Worm (Caenorhabditis elegans): Measurements from ENCODE around the gene kcnl-1.
A peak's percentile ranks its signal among the peaks of the same experiment; 100 is the strongest.

The kcnl-1 gene

DNA sequence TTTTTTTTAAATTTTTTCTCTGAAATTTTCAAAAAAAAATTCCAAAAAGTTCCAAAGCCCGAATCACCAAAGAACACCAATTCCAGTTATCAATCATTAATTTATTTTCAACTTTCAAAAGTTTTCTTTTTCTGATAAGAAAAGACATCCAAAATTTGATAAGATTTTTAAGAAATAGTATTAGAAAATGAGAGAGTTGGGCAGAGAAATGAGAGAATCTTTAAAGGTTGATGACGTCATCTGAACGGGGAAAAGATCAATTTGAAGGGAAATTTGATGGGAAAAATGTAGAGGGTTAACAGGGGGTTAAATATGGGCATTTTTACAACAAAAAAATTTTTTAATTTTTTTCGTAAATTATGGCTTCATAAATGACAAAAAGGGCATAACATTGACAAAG lies 31.7 kb upstream of the kcnl-1 start:
- no peak for TF ChIP-seq unc-62 (GFP tag; optimal IDR thresholded peaks at IDR 0.05)
- TF ChIP-seq alr-1 (tag; optimal IDR thresholded peaks at IDR 0.05), result no peak
- TF ChIP-seq F13H6.1 (tag; optimal IDR thresholded peaks at IDR 0.05), result no peak
- no peak for TF ChIP-seq nhr-23 (tag; optimal IDR thresholded peaks at IDR 0.05)
- TF ChIP-seq sma-3 (GFP tag; optimal IDR thresholded peaks at IDR 0.05), result peak; percentile 40
- no peak for TF ChIP-seq nhr-21 (tag; optimal IDR thresholded peaks at IDR 0.05)
- peak; percentile 69 for TF ChIP-seq crh-2 (tag; optimal IDR thresholded peaks at IDR 0.05)
- no peak for TF ChIP-seq mab-5 (tag; optimal IDR thresholded peaks at IDR 0.05)
- TF ChIP-seq blmp-1 (tag; optimal IDR thresholded peaks at IDR 0.05; ENCODE audit: insufficient read depth), result peak; percentile 38
- peak; percentile 75 for TF ChIP-seq fos-1 (tag; optimal IDR thresholded peaks at IDR 0.05)
- TF ChIP-seq gmeb-1 (tag; optimal IDR thresholded peaks at IDR 0.05), result peak; percentile 53

DNA sequence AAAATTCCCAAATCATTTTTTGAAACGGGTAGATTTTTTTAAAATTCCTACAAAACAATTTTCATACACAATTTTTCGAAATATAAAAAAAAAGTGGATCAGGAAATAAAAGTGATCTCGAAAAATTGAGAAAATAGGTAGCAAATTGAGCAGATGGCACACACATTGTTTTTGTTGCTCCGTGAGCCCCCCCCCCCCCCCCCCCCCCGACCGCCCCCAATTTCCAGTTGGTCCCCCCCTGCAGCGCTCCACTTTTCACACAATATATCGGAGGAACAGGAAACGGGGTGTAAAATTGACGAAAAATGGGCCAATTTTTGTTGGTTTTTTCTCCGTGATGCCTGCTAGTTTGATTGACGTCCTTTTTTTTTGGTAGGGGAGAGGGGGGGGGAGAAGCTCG lies 24.3 kb upstream of the kcnl-1 start:
- TF ChIP-seq mdl-1 (tag; optimal IDR thresholded peaks at IDR 0.05), result no peak
- TF ChIP-seq dmd-4 (tag; optimal IDR thresholded peaks at IDR 0.05), result no peak
- TF ChIP-seq gmeb-1 (tag; optimal IDR thresholded peaks at IDR 0.05), result no peak
- no peak for TF ChIP-seq nhr-12 (tag; optimal IDR thresholded peaks at IDR 0.05)
- TF ChIP-seq mab-5 (tag; optimal IDR thresholded peaks at IDR 0.05), result no peak
- TF ChIP-seq zag-1 (tag; optimal IDR thresholded peaks at IDR 0.05), result no peak
- TF ChIP-seq nhr-10 (tag; optimal IDR thresholded peaks at IDR 0.05), result no peak
- TF ChIP-seq ama-1 (optimal IDR thresholded peaks at IDR 0.05), result no peak
- no peak for TF ChIP-seq lin-11 (tag; optimal IDR thresholded peaks at IDR 0.05)
- no peak for TF ChIP-seq nhr-6 (tag; optimal IDR thresholded peaks at IDR 0.05)
- TF ChIP-seq egl-27 (tag; optimal IDR thresholded peaks at IDR 0.05), result no peak
- TF ChIP-seq nhr-237 (tag; optimal IDR thresholded peaks at IDR 0.05), result no peak
- no peak for TF ChIP-seq blmp-1 (tag; optimal IDR thresholded peaks at IDR 0.05; ENCODE audit: insufficient read depth)
- TF ChIP-seq sem-4 (tag; optimal IDR thresholded peaks at IDR 0.05), result no peak
- no peak for TF ChIP-seq unc-39 (tag; optimal IDR thresholded peaks at IDR 0.05)
- TF ChIP-seq sma-9 (GFP tag; optimal IDR thresholded peaks at IDR 0.05), result no peak
- TF ChIP-seq sma-9 (tag; optimal IDR thresholded peaks at IDR 0.05), result no peak
- TF ChIP-seq C34F6.9 (tag; optimal IDR thresholded peaks at IDR 0.05), result no peak

DNA sequence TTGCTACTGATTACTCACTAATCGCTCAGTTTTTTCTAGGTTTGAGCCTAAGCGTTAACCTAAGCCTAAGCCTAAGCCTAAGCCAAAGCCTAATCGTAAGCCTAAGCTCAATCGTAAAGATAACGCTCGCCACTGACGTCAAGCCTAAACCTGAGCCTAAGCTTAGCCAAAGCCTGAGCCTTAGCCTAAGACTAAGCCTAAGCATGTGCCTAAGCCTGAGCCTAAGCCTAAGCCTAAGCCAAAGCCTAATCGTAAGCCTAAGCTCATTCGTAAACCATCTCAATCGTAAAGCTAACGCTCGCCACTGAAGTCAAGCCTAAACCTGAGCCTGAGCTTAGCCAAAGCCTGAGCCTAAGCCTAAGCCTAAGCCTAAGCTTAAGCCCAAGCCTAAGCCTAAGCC lies 21.7 kb upstream of the kcnl-1 start:
- TF ChIP-seq ztf-1 (GFP tag; conservative IDR thresholded peaks at IDR 0.05) (no peak), ztf-4 (tag; optimal IDR thresholded peaks at IDR 0.05) (no peak), mab-5 (tag; optimal IDR thresholded peaks at IDR 0.05) (no peak), F13H6.1 (tag; optimal IDR thresholded peaks at IDR 0.05) (no peak), ZK546.5 (tag; optimal IDR thresholded peaks at IDR 0.05) (no peak), nhr-129 (tag; optimal IDR thresholded peaks at IDR 0.05) (no peak)

DNA sequence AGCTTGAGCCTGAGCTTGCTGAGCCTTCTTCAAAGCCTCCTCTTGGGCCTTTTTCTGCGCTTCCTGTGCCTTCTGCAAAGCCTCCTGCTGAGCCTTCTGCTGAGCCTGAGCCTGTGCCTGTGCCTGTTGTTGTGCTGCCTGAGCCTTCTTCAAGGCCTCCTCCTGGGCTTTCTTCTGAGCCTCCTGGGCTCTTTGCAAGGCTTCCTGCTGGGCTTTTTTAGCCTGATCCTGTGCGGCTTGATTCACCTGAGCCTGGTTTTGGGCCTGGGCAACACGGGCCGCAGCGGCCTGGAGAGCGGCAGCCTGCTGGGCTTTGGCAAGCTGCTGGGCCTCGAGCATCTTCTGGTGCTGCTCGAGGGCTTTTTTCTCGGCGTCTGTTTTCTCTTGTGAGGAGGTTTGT lies 20.2 kb upstream of the kcnl-1 start:
- TF ChIP-seq gmeb-1 (tag; optimal IDR thresholded peaks at IDR 0.05), result no peak
- no peak for TF ChIP-seq ztf-11 (tag; optimal IDR thresholded peaks at IDR 0.05)
- no peak for TF ChIP-seq mdl-1 (tag; optimal IDR thresholded peaks at IDR 0.05)
- no peak for TF ChIP-seq zag-1 (tag; optimal IDR thresholded peaks at IDR 0.05)
- no peak for TF ChIP-seq dmd-4 (tag; optimal IDR thresholded peaks at IDR 0.05)
- TF ChIP-seq nhr-129 (tag; optimal IDR thresholded peaks at IDR 0.05), result no peak
- TF ChIP-seq nhr-237 (tag; optimal IDR thresholded peaks at IDR 0.05), result no peak
- TF ChIP-seq unc-55 (GFP tag; optimal IDR thresholded peaks at IDR 0.05), result no peak
- no peak for TF ChIP-seq nhr-11 (tag; optimal IDR thresholded peaks at IDR 0.05)
- no peak for TF ChIP-seq unc-39 (tag; optimal IDR thresholded peaks at IDR 0.05)
- no peak for TF ChIP-seq ceh-82 (tag; optimal IDR thresholded peaks at IDR 0.05)

DNA sequence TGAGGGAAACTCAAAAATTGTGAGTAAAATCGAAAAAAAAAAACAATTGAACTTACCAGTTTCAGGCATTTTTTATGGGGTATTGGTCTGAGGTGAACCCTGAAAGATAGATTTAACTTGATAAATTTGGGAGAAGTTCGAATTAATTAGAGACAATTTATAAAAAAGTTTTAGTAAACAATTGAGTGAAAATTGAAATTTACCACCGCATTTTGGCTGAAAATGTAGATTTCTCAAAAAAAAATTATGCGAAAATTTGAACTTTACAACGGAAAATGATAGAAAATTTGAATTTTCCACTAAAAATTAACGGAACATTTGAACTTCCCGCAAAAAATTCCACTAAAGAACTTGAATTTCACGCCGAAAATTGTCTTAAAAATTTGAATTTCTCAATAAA lies 19.1 kb upstream of the kcnl-1 start, which contains the start of gene Y43F8B.1:
Gene Y43F8B.1, minus strand, starts transcription at position 101 of the 400 bp plus-strand sequence.
- TF ChIP-seq ceh-16 (tag; optimal IDR thresholded peaks at IDR 0.05) (no peak), sma-9 (GFP tag; optimal IDR thresholded peaks at IDR 0.05) (no peak), sma-9 (tag; optimal IDR thresholded peaks at IDR 0.05) (no peak), F13H6.1 (tag; optimal IDR thresholded peaks at IDR 0.05) (no peak), lin-11 (tag; optimal IDR thresholded peaks at IDR 0.05) (no peak), nhr-129 (tag; optimal IDR thresholded peaks at IDR 0.05) (no peak), nhr-77 (tag; optimal IDR thresholded peaks at IDR 0.05) (no peak), nhr-10 (tag; optimal IDR thresholded peaks at IDR 0.05) (no peak), unc-55 (GFP tag; optimal IDR thresholded peaks at IDR 0.05) (no peak), mab-5 (tag; optimal IDR thresholded peaks at IDR 0.05) (no peak), lin-13 (GFP tag; optimal IDR thresholded peaks at IDR 0.05) (no peak), nhr-25 (tag; optimal IDR thresholded peaks at IDR 0.05) (no peak), ztf-1 (GFP tag; conservative IDR thresholded peaks at IDR 0.05) (no peak), egl-27 (tag; optimal IDR thresholded peaks at IDR 0.05) (no peak), blmp-1 (tag; optimal IDR thresholded peaks at IDR 0.05; ENCODE audit: insufficient read depth) (no peak), mdl-1 (tag; optimal IDR thresholded peaks at IDR 0.05) (no peak), fos-1 (tag; optimal IDR thresholded peaks at IDR 0.05) (no peak), skn-1 (tag; optimal IDR thresholded peaks at IDR 0.05) (no peak), elt-3 (tag; optimal IDR thresholded peaks at IDR 0.05) (no peak), peb-1 (tag; optimal IDR thresholded peaks at IDR 0.05) (no peak), crh-2 (tag; optimal IDR thresholded peaks at IDR 0.05) (no peak)
